Fruit fly (Drosophila melanogaster) Kc167 (cell line): ENCODE data around the gene Cpr66Cb.

Experiments used
- Myc ChIP-seq: fragments of >200 bp; optimal IDR thresholded peaks from 2 replicates; lab custom pipeline; 2017; ENCODE audit warnings: missing external identifiers
- Sin3A ChIP-seq: fragments of >200 bp; optimal IDR thresholded peaks from 2 replicates; lab custom pipeline; 2018; ENCODE audit warnings: missing external identifiers
- h ChIP-seq: fragments of >200 bp; optimal IDR thresholded peaks from 3 replicates; lab custom pipeline; 2018; ENCODE audit warnings: missing external identifiers
- insv ChIP-seq: fragments of >200 bp; optimal IDR thresholded peaks from 3 replicates; lab custom pipeline; 2018; ENCODE audit warnings: missing external identifiers
- psq ChIP-seq: fragments of >200 bp; optimal IDR thresholded peaks from 2 replicates; lab custom pipeline; 2017; ENCODE audit warnings: missing external identifiers
- ttk ChIP-seq: sonication (Bioruptor generic); optimal IDR thresholded peaks from 2 replicates; lab custom pipeline; 2017; ENCODE audit warnings: missing external identifiers

DNA sequence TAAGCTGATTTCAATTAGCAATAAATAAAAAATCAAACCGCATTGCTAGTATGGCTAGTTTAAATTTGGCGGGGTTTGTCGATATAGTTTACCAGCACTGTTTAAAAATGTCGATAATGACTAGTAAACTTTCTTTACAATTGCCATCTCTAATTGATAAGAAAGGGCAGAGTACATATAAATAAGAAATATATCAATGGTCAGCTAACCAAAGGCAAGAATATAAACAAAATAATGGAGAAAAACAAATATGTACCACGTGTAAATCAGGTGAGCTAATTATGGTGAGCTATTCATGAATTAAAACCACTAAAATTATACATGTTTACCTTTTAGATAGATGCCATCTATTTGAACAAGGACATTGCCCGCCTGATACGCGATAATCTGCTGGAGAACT is 2.4 kb downstream of the Cpr66Cb start, which contains the start of gene Pex2:
- TF ChIP-seq psq (lab: Kevin White, UChicago) (no peak), ttk (lab: Kevin White, UChicago) (no peak), Myc (lab: Kevin White, UChicago) (no peak), Sin3A (lab: Kevin White, UChicago) (no peak), h (lab: Kevin White, UChicago) (no peak), insv (lab: Kevin White, UChicago) (no peak)
